Worm (Caenorhabditis elegans): Measurements from ENCODE around the gene C44C11.6.

Gene C44C11.6

ce11 chrII:12339152-12339551 lies 5.5 kb upstream of the C44C11.6 start (continued):
- TF ChIP-seq ttx-3 (tag; optimal IDR thresholded peaks at IDR 0.05) (no peak), ceh-6 (GFP tag; optimal IDR thresholded peaks at IDR 0.05) (no peak), K09A11.1 (tag; optimal IDR thresholded peaks at IDR 0.05; ENCODE audit: insufficient read depth) (no peak), ref-2 (tag; optimal IDR thresholded peaks at IDR 0.05) (peak; percentile 53), ceh-34 (tag; optimal IDR thresholded peaks at IDR 0.05) (peak; percentile 30), elt-4 (tag; optimal IDR thresholded peaks at IDR 0.05) (no peak), nhr-11 (tag; optimal IDR thresholded peaks at IDR 0.05) (no peak), sox-2 (GFP tag; IDR thresholded peaks at IDR 0.05) (no peak), ceh-14 (tag; optimal IDR thresholded peaks at IDR 0.05) (no peak), ceh-19 (GFP tag; optimal IDR thresholded peaks at IDR 0.05) (no peak), odd-2 (tag; optimal IDR thresholded peaks at IDR 0.05) (no peak), F13H6.1 (tag; optimal IDR thresholded peaks at IDR 0.05) (no peak), npax-4 (tag; optimal IDR thresholded peaks at IDR 0.05) (no peak), tbx-7 (tag; optimal IDR thresholded peaks at IDR 0.05) (no peak), madf-2 (tag; optimal IDR thresholded peaks at IDR 0.05) (peak; percentile 21), eyg-1 (tag; optimal IDR thresholded peaks at IDR 0.05) (peak; percentile 1), dmd-4 (tag; optimal IDR thresholded peaks at IDR 0.05; ENCODE audit: borderline replicate concordance) (no peak), hlh-15 (tag; optimal IDR thresholded peaks at IDR 0.05) (no peak), pros-1 (tag; optimal IDR thresholded peaks at IDR 0.05) (peak; percentile 12), dve-1 (tag; optimal IDR thresholded peaks at IDR 0.05) (no peak), lin-11 (tag; optimal IDR thresholded peaks at IDR 0.05) (no peak), C38D4.7 (GFP tag; optimal IDR thresholded peaks at IDR 0.05) (no peak), ceh-18 (tag; optimal IDR thresholded peaks at IDR 0.05) (peak; percentile 2), ceh-30 (tag; optimal IDR thresholded peaks at IDR 0.05) (no peak), ceh-24 (tag; optimal IDR thresholded peaks at IDR 0.05) (no peak), elt-2 (tag; optimal IDR thresholded peaks at IDR 0.05) (peak; percentile 12), che-1 (tag; optimal IDR thresholded peaks at IDR 0.05) (no peak), fkh-10 (GFP tag; optimal IDR thresholded peaks at IDR 0.05) (no peak), unc-3 (GFP tag; conservative IDR thresholded peaks at IDR 0.05) (no peak), unc-3 (tag; optimal IDR thresholded peaks at IDR 0.05) (no peak), hlh-8 (tag; optimal IDR thresholded peaks at IDR 0.05) (no peak), pat-9 (tag; optimal IDR thresholded peaks at IDR 0.05) (no peak), ztf-16 (tag; optimal IDR thresholded peaks at IDR 0.05) (no peak), Y22D7AL.16 (tag; optimal IDR thresholded peaks at IDR 0.05) (no peak), ceh-31 (tag; optimal IDR thresholded peaks at IDR 0.05) (peak; percentile 55), rnt-1 (tag; optimal IDR thresholded peaks at IDR 0.05) (peak; percentile 7), sdc-2 (tag; optimal IDR thresholded peaks at IDR 0.05) (no peak), ceh-45 (GFP tag; IDR thresholded peaks at IDR 0.05) (no peak), K02D7.2 (tag; optimal IDR thresholded peaks at IDR 0.05) (no peak), tbx-2 (tag; optimal IDR thresholded peaks at IDR 0.05) (peak; percentile 58), fax-1 (tag; optimal IDR thresholded peaks at IDR 0.05) (no peak), C08G9.2 (tag; optimal IDR thresholded peaks at IDR 0.05) (no peak), mec-3 (tag; optimal IDR thresholded peaks at IDR 0.05; ENCODE audit: borderline replicate concordance) (no peak)

- TF ChIP-seq nhr-11 (tag; optimal IDR thresholded peaks at IDR 0.05): no peak
- TF ChIP-seq ceh-48 (tag; optimal IDR thresholded peaks at IDR 0.05): no peak
- TF ChIP-seq che-1 (tag; optimal IDR thresholded peaks at IDR 0.05): no peak
- no peak for TF ChIP-seq ceh-6 (GFP tag; optimal IDR thresholded peaks at IDR 0.05)
These were observed 5.0 kb upstream of the C44C11.6 start, which contains the start of gene sop-2 for ce11 chrII:12339644-12340043. sop-2 (plus strand) TSS chrII:12339944.

All from whole organism, late embryonic.